Worm (Caenorhabditis elegans) whole organism, early embryonic: ENCODE results near the gene cwp-5.

Source experiments
- B0310.2 ChIP-seq: sonication (generic microtip); optimal IDR thresholded peaks from 2 replicates; lab custom pipeline; 2016; ENCODE audit warnings: mild to moderate bottlenecking, missing genetic modification characterization, missing compliant biosample characterization
- scrt-1 ChIP-seq: fragments of 200-800 bp; sonication (Bioruptor generic); IDR thresholded peaks from 2 replicates; pipeline ENCODE4 v1.3.6; 2022; ENCODE audit warnings: missing genetic modification characterization, missing compliant biosample characterization
- tbx-37 ChIP-seq: fragments of 200-800 bp; sonication (Bioruptor generic); conservative IDR thresholded peaks from 2 replicates; pipeline ENCODE4 v1.3.6; 2022; ENCODE audit warnings: missing genetic modification reagents, missing genetic modification characterization, missing compliant biosample characterization

DNA sequence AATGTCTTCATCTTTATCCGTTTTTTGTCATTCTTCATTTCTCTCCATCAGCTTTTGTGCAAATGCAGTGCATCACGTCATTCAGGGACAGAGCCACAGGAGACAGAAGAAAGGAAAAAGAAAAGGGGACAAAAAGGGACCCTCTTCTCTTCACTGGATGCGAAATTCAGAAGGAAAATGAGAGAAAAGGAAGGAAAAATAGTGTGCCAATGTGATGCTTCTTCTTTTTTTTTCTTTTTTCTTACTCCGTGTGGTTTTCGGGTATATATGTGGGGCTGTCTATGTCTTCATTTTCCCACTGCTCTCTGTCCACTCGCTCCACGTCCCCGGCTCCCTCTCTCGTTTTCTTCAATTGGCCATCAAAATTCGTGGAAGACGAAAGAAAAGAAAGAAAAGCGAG, 20.7 kb upstream of the cwp-5 start:
- TF ChIP-seq scrt-1 (GFP tag; lab: Robert Waterston, UW) (no peak), tbx-37 (GFP tag; lab: Robert Waterston, UW) (no peak), B0310.2 (tag; lab: Kevin White, UChicago) (no peak)
